Fruit fly (Drosophila melanogaster) whole organism, embryonic: ENCODE measurements around the gene smg.
A peak's percentile ranks its signal among the peaks of the same experiment; 100 is the strongest.

Experiments
- Atf-2 ChIP-seq: fragments of 200-800 bp; sonication (Bioruptor generic); optimal IDR thresholded peaks from 2 replicates; lab custom pipeline; 2016; ENCODE audit warnings: missing biosample characterization, missing genetic modification characterization
- Atf6 ChIP-seq: fragments of 200-800 bp; sonication (Bioruptor generic); IDR thresholded peaks from 2 replicates; pipeline ENCODE4 v1.3.6; 2022; ENCODE audit warnings: missing biosample characterization, missing genetic modification characterization
- BtbVII ChIP-seq: fragments of 200-800 bp; sonication (Bioruptor generic); optimal IDR thresholded peaks from 3 replicates; lab custom pipeline; 2017; ENCODE audit warnings: missing biosample characterization, mild to moderate bottlenecking, missing genetic modification characterization
- CG11695 ChIP-seq: fragments of 200-800 bp; sonication (Bioruptor generic); IDR thresholded peaks from 3 replicates; pipeline ENCODE4 v1.3.6; 2022; ENCODE audit warnings: missing biosample characterization, missing genetic modification characterization
- CG12155 ChIP-seq: fragments of 200-800 bp; sonication (Bioruptor generic); optimal IDR thresholded peaks from 3 replicates; lab custom pipeline; 2016; ENCODE audit warnings: missing biosample characterization, missing genetic modification characterization
- CG12219 ChIP-seq: fragments of 200-800 bp; sonication (Bioruptor generic); optimal IDR thresholded peaks from 3 replicates; lab custom pipeline; 2018; ENCODE audit warnings: missing biosample characterization, mild to moderate bottlenecking, missing genetic modification characterization
- CG14441 ChIP-seq: fragments of 200-800 bp; sonication (Bioruptor generic); IDR thresholded peaks from 2 replicates; pipeline ENCODE4 v1.3.6; 2022; ENCODE audit warnings: missing biosample characterization, missing genetic modification characterization
- CG14860 ChIP-seq: fragments of 200-800 bp; sonication (Bioruptor generic); IDR thresholded peaks from 3 replicates; pipeline ENCODE4 v1.3.6; 2022; ENCODE audit warnings: missing biosample characterization, missing genetic modification characterization; ENCODE audit not compliant: partially characterized antibody
- CG15514 ChIP-seq: fragments of 200-800 bp; sonication (Bioruptor generic); optimal IDR thresholded peaks from 3 replicates; lab custom pipeline; 2017; ENCODE audit warnings: missing biosample characterization, missing genetic modification characterization, mild to moderate bottlenecking, moderate library complexity, missing genetic modification reagents
- CG17912 ChIP-seq: fragments of 200-800 bp; sonication (Bioruptor generic); optimal IDR thresholded peaks from 2 replicates; lab custom pipeline; 2018; ENCODE audit warnings: missing biosample characterization, mild to moderate bottlenecking, missing genetic modification characterization
- CG18262 ChIP-seq: fragments of 200-800 bp; optimal IDR thresholded peaks from 3 replicates; lab custom pipeline; 2019; ENCODE audit warnings: missing biosample characterization, mild to moderate bottlenecking, missing genetic modification characterization, moderate library complexity
- CG2116 ChIP-seq: fragments of 200-800 bp; sonication (Bioruptor generic); optimal IDR thresholded peaks from 3 replicates; lab custom pipeline; 2018; ENCODE audit warnings: missing biosample characterization, mild to moderate bottlenecking, missing genetic modification characterization
- CG31365 ChIP-seq: fragments of 200-800 bp; sonication (Bioruptor generic); optimal IDR thresholded peaks from 2 replicates; lab custom pipeline; 2018; ENCODE audit warnings: missing biosample characterization, mild to moderate bottlenecking, missing genetic modification characterization
- CG33557 ChIP-seq: fragments of 200-800 bp; sonication (Bioruptor generic); optimal IDR thresholded peaks from 2 replicates; lab custom pipeline; 2019; ENCODE audit warnings: missing biosample characterization, mild to moderate bottlenecking, missing genetic modification characterization, moderate library complexity
- CG34376 ChIP-seq: fragments of 200-800 bp; sonication (Bioruptor generic); optimal IDR thresholded peaks from 2 replicates; lab custom pipeline; 2018; ENCODE audit warnings: missing biosample characterization, mild to moderate bottlenecking, missing genetic modification characterization
- CG4282 ChIP-seq: fragments of 200-800 bp; sonication (Bioruptor generic); optimal IDR thresholded peaks from 2 replicates; lab custom pipeline; 2016; ENCODE audit warnings: missing biosample characterization, missing genetic modification characterization
- CG6765 ChIP-seq: fragments of 200-800 bp; sonication (Bioruptor generic); optimal IDR thresholded peaks from 3 replicates; lab custom pipeline; 2017; ENCODE audit warnings: missing biosample characterization, mild to moderate bottlenecking, missing genetic modification characterization
- CG7786 ChIP-seq: fragments of 200-800 bp; sonication (Bioruptor generic); optimal IDR thresholded peaks from 2 replicates; lab custom pipeline; 2016; ENCODE audit warnings: missing biosample characterization, missing genetic modification characterization
- CG8944 ChIP-seq: fragments of 200-800 bp; sonication (Bioruptor generic); optimal IDR thresholded peaks from 3 replicates; lab custom pipeline; 2016; ENCODE audit warnings: missing biosample characterization, missing genetic modification characterization
- D ChIP-seq, 2 experiments: fragments of 200-800 bp in 1 of 2; fragments of >200 bp in 1 of 2; sonication (Bioruptor generic) in 1 of 2; optimal IDR thresholded peaks; 2 replicates in 1 of 2; 3 replicates in 1 of 2; lab custom pipeline; 2017; ENCODE audit warnings: mild to moderate bottlenecking in 1 of 2, missing biosample characterization in 1 of 2, missing genetic modification characterization in 1 of 2, missing genetic modification reagents in 1 of 2
- Dad ChIP-seq: fragments of 200-800 bp; sonication (Bioruptor generic); optimal IDR thresholded peaks from 3 replicates; lab custom pipeline; 2016; ENCODE audit warnings: missing biosample characterization, missing genetic modification characterization
- Doc3 ChIP-seq: fragments of 200-800 bp; sonication (Bioruptor generic); IDR thresholded peaks from 3 replicates; pipeline ENCODE4 v1.3.6; 2022; ENCODE audit warnings: missing biosample characterization, missing genetic modification characterization; ENCODE audit not compliant: partially characterized antibody
- E2f1 ChIP-seq: fragments of 200-800 bp; sonication (Bioruptor generic); IDR thresholded peaks from 2 replicates; pipeline ENCODE4 v1.3.6; 2022; ENCODE audit warnings: missing biosample characterization, missing genetic modification characterization
- Gsc ChIP-seq: fragments of 200-800 bp; sonication (Bioruptor generic); IDR thresholded peaks from 2 replicates; pipeline ENCODE4 v1.3.6; 2022; ENCODE audit warnings: missing biosample characterization, missing genetic modification characterization
- Oli ChIP-seq: fragments of 200-800 bp; sonication (Bioruptor generic); optimal IDR thresholded peaks from 2 replicates; lab custom pipeline; 2018; ENCODE audit warnings: missing biosample characterization, mild to moderate bottlenecking, missing genetic modification characterization, moderate library complexity
- Scr ChIP-seq: fragments of 200-800 bp; sonication (Bioruptor generic); IDR thresholded peaks from 2 replicates; pipeline ENCODE4 v1.3.6; 2022; ENCODE audit warnings: missing biosample characterization, missing genetic modification characterization; ENCODE audit not compliant: partially characterized antibody
- Six4 ChIP-seq: fragments of 200-800 bp; sonication (Bioruptor generic); optimal IDR thresholded peaks from 2 replicates; lab custom pipeline; 2016; ENCODE audit warnings: missing biosample characterization, missing genetic modification characterization
- TFAM ChIP-seq: fragments of 200-800 bp; sonication (Bioruptor generic); optimal IDR thresholded peaks from 2 replicates; lab custom pipeline; 2017; ENCODE audit warnings: missing biosample characterization, missing genetic modification characterization, inconsistent platforms
- Trl ChIP-seq, 3 experiments: fragments of >200 bp in 2 of 3; fragments of 200-800 bp in 1 of 3; sonication (Bioruptor generic) in 1 of 3; optimal IDR thresholded peaks; 2 replicates in 1 of 3; 3 replicates in 2 of 3; lab custom pipeline; 2016 to 2017; ENCODE audit warnings: missing biosample characterization in 1 of 3, missing genetic modification characterization in 1 of 3
- Xrp1 ChIP-seq: fragments of 200-800 bp; sonication (Bioruptor generic); IDR thresholded peaks from 2 replicates; pipeline ENCODE4 v1.3.6; 2022; ENCODE audit warnings: missing biosample characterization, missing genetic modification characterization
- al ChIP-seq: fragments of 200-800 bp; sonication (Bioruptor generic); IDR thresholded peaks from 2 replicates; pipeline ENCODE4 v1.3.6; 2022; ENCODE audit warnings: missing biosample characterization, missing genetic modification characterization
- bab2 ChIP-seq: fragments of 200-800 bp; sonication (Bioruptor generic); optimal IDR thresholded peaks from 2 replicates; lab custom pipeline; 2016; ENCODE audit warnings: missing biosample characterization, missing genetic modification characterization
- bbx ChIP-seq: fragments of 200-800 bp; sonication (Bioruptor generic); IDR thresholded peaks from 2 replicates; pipeline ENCODE4 v1.3.6; 2022; ENCODE audit warnings: missing biosample characterization, missing genetic modification characterization; ENCODE audit not compliant: partially characterized antibody
- croc ChIP-seq: fragments of 200-800 bp; sonication (Bioruptor generic); conservative IDR thresholded peaks from 3 replicates; pipeline ENCODE4 v1.3.6; 2022; ENCODE audit warnings: missing biosample characterization, missing genetic modification characterization
- da ChIP-seq: fragments of 200-800 bp; sonication (Bioruptor generic); optimal IDR thresholded peaks from 2 replicates; lab custom pipeline; 2016; ENCODE audit warnings: missing biosample characterization, missing genetic modification characterization
- eve ChIP-seq, 2 experiments: fragments of >200 bp; optimal IDR thresholded peaks; 2 replicates each; lab custom pipeline; 2017; ENCODE audit warnings: missing biosample characterization in 2 of 2, missing genetic modification characterization in 2 of 2
- fd3F ChIP-seq: fragments of 200-800 bp; sonication (Bioruptor generic); optimal IDR thresholded peaks from 2 replicates; lab custom pipeline; 2018; ENCODE audit warnings: missing biosample characterization, mild to moderate bottlenecking, missing genetic modification characterization, moderate library complexity
- ftz-f1 ChIP-seq: fragments of 200-800 bp; sonication (Bioruptor generic); optimal IDR thresholded peaks from 2 replicates; lab custom pipeline; 2016; ENCODE audit warnings: missing biosample characterization, missing genetic modification characterization
- gcm2 ChIP-seq: fragments of 200-800 bp; sonication (Bioruptor generic); optimal IDR thresholded peaks from 2 replicates; lab custom pipeline; 2016; ENCODE audit warnings: missing biosample characterization, missing genetic modification characterization
- gsb-n ChIP-seq: fragments of 200-800 bp; sonication (Bioruptor generic); optimal IDR thresholded peaks from 3 replicates; lab custom pipeline; 2018; ENCODE audit warnings: missing biosample characterization, mild to moderate bottlenecking, missing genetic modification characterization
- hb ChIP-seq: fragments of 200-800 bp; sonication (Bioruptor generic); IDR thresholded peaks from 3 replicates; pipeline ENCODE4 v1.3.6; 2022; ENCODE audit warnings: missing biosample characterization, missing genetic modification characterization; ENCODE audit not compliant: partially characterized antibody
- ind ChIP-seq: fragments of 200-800 bp; sonication (Bioruptor generic); optimal IDR thresholded peaks from 3 replicates; lab custom pipeline; 2016; ENCODE audit warnings: missing biosample characterization, missing genetic modification characterization
- jing ChIP-seq: fragments of 200-800 bp; sonication (Bioruptor generic); optimal IDR thresholded peaks from 2 replicates; lab custom pipeline; 2018; ENCODE audit warnings: missing biosample characterization, mild to moderate bottlenecking, missing genetic modification characterization
- nerfin-1 ChIP-seq: fragments of 200-800 bp; sonication (Bioruptor generic); optimal IDR thresholded peaks from 3 replicates; lab custom pipeline; 2019; ENCODE audit warnings: missing biosample characterization, mild to moderate bottlenecking, missing genetic modification characterization, moderate library complexity
- nom ChIP-seq: fragments of 200-800 bp; sonication (Bioruptor generic); optimal IDR thresholded peaks from 2 replicates; lab custom pipeline; 2017; ENCODE audit warnings: missing biosample characterization, missing genetic modification characterization, mild to moderate bottlenecking, moderate library complexity, missing genetic modification reagents
- repo ChIP-seq: fragments of 200-800 bp; sonication (Bioruptor generic); optimal IDR thresholded peaks from 2 replicates; lab custom pipeline; 2016; ENCODE audit warnings: missing biosample characterization, missing genetic modification characterization
- sd ChIP-seq: fragments of 200-800 bp; sonication (Bioruptor generic); optimal IDR thresholded peaks from 3 replicates; lab custom pipeline; 2018; ENCODE audit warnings: missing biosample characterization, mild to moderate bottlenecking, missing genetic modification characterization, moderate library complexity
- tna ChIP-seq: fragments of 200-800 bp; sonication (Bioruptor generic); IDR thresholded peaks from 2 replicates; pipeline ENCODE4 v1.3.6; 2022; ENCODE audit warnings: missing biosample characterization, missing genetic modification characterization; ENCODE audit not compliant: partially characterized antibody

smg gene

dm6 chr3L:8997686-8998239 lies at the start of gene smg, which contains the start of gene CG5087 (continued):
- TF ChIP-seq BtbVII (GFP tag; lab: Kevin White, UChicago) (peak; percentile 14), Gsc (GFP tag; lab: Robert Waterston, UW) (no peak), D (optimal IDR thresholded peaks at IDR 0.05; lab: Kevin White, UChicago) (no peak), D (GFP tag; optimal IDR thresholded peaks at IDR 0.05; lab: Kevin White, UChicago) (no peak), jing (no peak), ind (peak; percentile 17), Oli (tag; lab: Kevin White, UChicago) (no peak), eve (GFP tag; optimal IDR thresholded peaks at IDR 0.05; lab: Kevin White, UChicago) (no peak), gsb-n (peak; percentile 39), CG4282 (GFP tag; lab: Kevin White, UChicago) (peak; percentile 47), Atf-2 (GFP tag; lab: Kevin White, UChicago) (peak; percentile 18), Dad (GFP tag; lab: Kevin White, UChicago) (peak; percentile 72), CG31365 (tag; lab: Kevin White, UChicago) (no peak), CG7786 (GFP tag; lab: Kevin White, UChicago) (peak; percentile 8), CG6765 (GFP tag; lab: Kevin White, UChicago) (no peak), ftz-f1 (GFP tag; lab: Kevin White, UChicago) (peak; percentile 77), bab2 (GFP tag; lab: Kevin White, UChicago) (peak; percentile 14), Doc3 (GFP tag; lab: Robert Waterston, UW) (peak; percentile 55; the same call in 1 of the 3 replicates), Scr (GFP tag; lab: Robert Waterston, UW) (peak; percentile 59), CG17912 (peak; percentile 58), Xrp1 (GFP tag; lab: Robert Waterston, UW) (no peak), CG14860 (GFP tag; lab: Robert Waterston, UW) (peak; percentile 51; the same call in 2 of the 3 replicates), nom (GFP tag; lab: Kevin White, UChicago) (peak; percentile 0), CG33557 (GFP tag; lab: Kevin White, UChicago) (peak; percentile 1), CG11695 (GFP tag; lab: Robert Waterston, UW) (no peak), da (peak; percentile 16), gcm2 (GFP tag; lab: Kevin White, UChicago) (no peak), TFAM (GFP tag; lab: Kevin White, UChicago) (no peak), Atf6 (GFP tag; lab: Robert Waterston, UW) (no peak), CG14441 (GFP tag; lab: Robert Waterston, UW) (0 out of 2 replicates have a peak, but pooled peaks have one; percentile 25), Six4 (GFP tag; lab: Kevin White, UChicago) (peak; percentile 2), CG18262 (tag; lab: Kevin White, UChicago) (peak; percentile 25), CG12155 (GFP tag; lab: Kevin White, UChicago) (peak; percentile 44), bbx (GFP tag; lab: Robert Waterston, UW) (peak; percentile 71), nerfin-1 (no peak), hb (0 out of 3 replicates have a peak, but pooled peaks have one; percentile 42), croc (no peak), CG2116 (peak; percentile 97), al (peak; percentile 27; the same call in 1 of the 2 replicates), CG12219 (GFP tag; lab: Kevin White, UChicago) (no peak), CG8944 (peak; percentile 45), fd3F (no peak), CG15514 (GFP tag; lab: Kevin White, UChicago) (peak; percentile 78), repo (GFP tag; lab: Kevin White, UChicago) (peak; percentile 63), Trl (optimal IDR thresholded peaks at IDR 0.05; lab: Kevin White, UChicago) (no peak), Trl (GFP tag; optimal IDR thresholded peaks at IDR 0.05; lab: Kevin White, UChicago) (peak; percentile 32), CG34376 (GFP tag; lab: Kevin White, UChicago) (peak; percentile 19), tna (GFP tag; lab: Robert Waterston, UW) (peak; percentile 53; the same call in 1 of the 2 replicates), E2f1 (peak; percentile 14; the same call in 1 of the 2 replicates), sd (tag; lab: Kevin White, UChicago) (peak; percentile 87)
